Fruit fly (Drosophila melanogaster) whole organism, adult: ENCODE data around the gene CG11951.

Experiments used
- CG14711 ChIP-seq: fragments of 200-800 bp; sonication (Bioruptor generic); optimal IDR thresholded peaks from 2 replicates; lab custom pipeline; 2018; ENCODE audit warnings: missing biosample characterization, mild to moderate bottlenecking, missing genetic modification characterization, moderate library complexity
- kay ChIP-seq: fragments of 200-800 bp; sonication (Bioruptor generic); peaks from one replicate; lab custom pipeline; 2016; ENCODE audit warnings: missing biosample characterization, missing genetic modification characterization, borderline replicate concordance
- pad ChIP-seq: fragments of 200-800 bp; sonication (Bioruptor generic); optimal IDR thresholded peaks from 3 replicates; lab custom pipeline; 2017; ENCODE audit warnings: missing biosample characterization, missing genetic modification characterization, mild to moderate bottlenecking, moderate library complexity, missing genetic modification reagents

dm6 chr3R:29259466-29260132, 21.1 kb upstream of the CG11951 start:
- TF ChIP-seq pad (GFP tag; lab: Kevin White, UChicago) (no peak), kay (GFP tag; lab: Kevin White, UChicago) (no peak), CG14711 (tag; lab: Kevin White, UChicago) (no peak)
